Fruit fly (Drosophila melanogaster) whole organism, adult: ENCODE data around the gene Sfp24Ba.

Experiments used
- CG11617 ChIP-seq: fragments of 200-800 bp; sonication (Bioruptor generic); optimal IDR thresholded peaks from 2 replicates; lab custom pipeline; 2017; ENCODE audit warnings: mild to moderate bottlenecking, missing biosample characterization, missing genetic modification reagents, missing genetic modification characterization
- CG14711 ChIP-seq: fragments of 200-800 bp; sonication (Bioruptor generic); optimal IDR thresholded peaks from 2 replicates; lab custom pipeline; 2018; ENCODE audit warnings: missing biosample characterization, mild to moderate bottlenecking, missing genetic modification characterization, moderate library complexity
- CG1620 ChIP-seq: fragments of 200-800 bp; sonication (Bioruptor generic); optimal IDR thresholded peaks from 2 replicates; lab custom pipeline; 2016; ENCODE audit warnings: missing biosample characterization, missing genetic modification characterization
- CG33017 ChIP-seq: fragments of 200-800 bp; sonication (Bioruptor generic); optimal IDR thresholded peaks from 2 replicates; lab custom pipeline; 2018; ENCODE audit warnings: missing biosample characterization, mild to moderate bottlenecking, missing genetic modification characterization, moderate library complexity
- CG5204 ChIP-seq: fragments of 200-800 bp; sonication (Bioruptor generic); optimal IDR thresholded peaks from 2 replicates; lab custom pipeline; 2016; ENCODE audit warnings: missing biosample characterization, missing genetic modification characterization
- CG7045 ChIP-seq: fragments of 200-800 bp; sonication (Bioruptor generic); optimal IDR thresholded peaks from 2 replicates; lab custom pipeline; 2017; ENCODE audit warnings: missing biosample characterization, mild to moderate bottlenecking, missing genetic modification characterization
- Clk ChIP-seq: fragments of 200-800 bp; sonication (Bioruptor generic); optimal IDR thresholded peaks from 2 replicates; lab custom pipeline; 2017; ENCODE audit warnings: missing biosample characterization, missing genetic modification characterization
- Hr96 ChIP-seq: fragments of 200-800 bp; sonication (Bioruptor generic); optimal IDR thresholded peaks from 2 replicates; lab custom pipeline; 2016; ENCODE audit warnings: missing biosample characterization, missing genetic modification characterization
- cic ChIP-seq: fragments of 200-800 bp; sonication (Bioruptor generic); optimal IDR thresholded peaks from 2 replicates; lab custom pipeline; 2017; ENCODE audit warnings: missing biosample characterization, mild to moderate bottlenecking, missing genetic modification characterization, moderate library complexity
- cnc ChIP-seq, 2 experiments: fragments of >200 bp; optimal IDR thresholded peaks; 2 replicates each; lab custom pipeline; 2017
- kay ChIP-seq: fragments of 200-800 bp; sonication (Bioruptor generic); peaks from one replicate; lab custom pipeline; 2016; ENCODE audit warnings: missing biosample characterization, missing genetic modification characterization, borderline replicate concordance
- ovo ChIP-seq: fragments of 200-800 bp; sonication (Bioruptor generic); optimal IDR thresholded peaks from 2 replicates; lab custom pipeline; 2016; ENCODE audit warnings: missing biosample characterization, missing genetic modification characterization
- tj ChIP-seq: fragments of 200-800 bp; sonication (Bioruptor generic); optimal IDR thresholded peaks from 3 replicates; lab custom pipeline; 2017; ENCODE audit warnings: missing biosample characterization, mild to moderate bottlenecking, missing genetic modification characterization, moderate library complexity

- TF ChIP-seq ovo (GFP tag; lab: Kevin White, UChicago) (no peak), cnc (optimal IDR thresholded peaks at IDR 0.05; lab: Kevin White, UChicago) (no peak), CG5204 (GFP tag; lab: Kevin White, UChicago) (no peak), CG11617 (GFP tag; lab: Kevin White, UChicago) (no peak), CG14711 (tag; lab: Kevin White, UChicago) (no peak), Clk (GFP tag; lab: Kevin White, UChicago) (no peak), CG7045 (GFP tag; lab: Kevin White, UChicago) (no peak), Hr96 (GFP tag; lab: Kevin White, UChicago) (no peak), tj (GFP tag; lab: Kevin White, UChicago) (no peak), kay (no peak), cic (GFP tag; lab: Kevin White, UChicago) (no peak), CG1620 (GFP tag; lab: Kevin White, UChicago) (no peak), CG33017 (tag; lab: Kevin White, UChicago) (no peak)
Measured at dm6 chr2L:3700990-3701389, 32.6 kb upstream of the Sfp24Ba start, which contains the start of gene CG42467.
